Worm (Caenorhabditis elegans): ENCODE data around the gene C02B10.4.

- TF ChIP-seq Y75B8A.6 (GFP tag; IDR thresholded peaks at IDR 0.05): no peak
- TF ChIP-seq nhr-237 (tag; optimal IDR thresholded peaks at IDR 0.05): no peak
- no peak for TF ChIP-seq nhr-6 (tag; optimal IDR thresholded peaks at IDR 0.05)
- TF ChIP-seq unc-39 (tag; optimal IDR thresholded peaks at IDR 0.05): no peak
Observed at ce11 chrIV:5086243-5086960, 5.0 kb upstream of the C02B10.4 start.
